Fruit fly (Drosophila melanogaster) whole organism: Measurements from ENCODE around the gene CG32248.

Source experiments
- CG8478 ChIP-seq: fragments of >200 bp; optimal IDR thresholded peaks from 2 replicates; lab custom pipeline; 2018; ENCODE audit warnings: inconsistent platforms
- pan ChIP-seq: fragments of >200 bp; optimal IDR thresholded peaks from 2 replicates; lab custom pipeline; 2017

DNA sequence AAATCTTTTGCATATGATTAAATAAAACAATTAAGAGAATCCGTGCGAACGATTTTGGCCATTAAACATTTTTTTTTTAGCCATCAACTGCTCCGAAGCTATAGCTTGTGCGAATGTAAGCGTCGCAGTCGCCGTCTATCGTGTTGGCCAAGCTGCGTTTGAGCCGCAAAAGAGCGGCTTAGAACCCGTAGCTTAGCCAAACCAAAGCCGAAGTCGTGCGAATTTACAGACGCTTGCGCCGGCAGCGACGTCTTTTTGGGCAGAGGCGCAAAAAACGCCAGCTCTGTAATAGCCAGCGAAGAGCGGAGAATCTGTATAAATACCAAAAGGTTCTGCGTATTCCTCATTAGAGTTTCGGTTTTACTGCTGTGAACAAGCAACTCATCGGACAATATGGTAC lies 8.4 kb downstream of the CG32248 start, which contains the start of gene CG7465:
- no peak for TF ChIP-seq CG8478
- no peak for TF ChIP-seq pan (lab: Kevin White, UChicago)
